Fruit fly (Drosophila melanogaster) whole organism, embryonic: Measurements from ENCODE around the gene Kah.
A peak's percentile ranks its signal among the peaks of the same experiment; 100 is the strongest.

Experiments used
- Atf3 ChIP-seq: fragments of 200-800 bp; sonication (Bioruptor generic); optimal IDR thresholded peaks from 3 replicates; lab custom pipeline; 2016; ENCODE audit warnings: missing biosample characterization, missing genetic modification characterization
- CG10147 ChIP-seq: fragments of 200-800 bp; sonication (Bioruptor generic); optimal IDR thresholded peaks from 2 replicates; lab custom pipeline; 2019; ENCODE audit warnings: missing biosample characterization, mild to moderate bottlenecking, missing genetic modification characterization, moderate library complexity
- CG10267 ChIP-seq: fragments of 200-800 bp; sonication (Bioruptor generic); optimal IDR thresholded peaks from 2 replicates; lab custom pipeline; 2018; ENCODE audit warnings: missing biosample characterization, mild to moderate bottlenecking, missing genetic modification characterization, moderate library complexity
- CG10274 ChIP-seq: fragments of 200-800 bp; sonication (Bioruptor generic); optimal IDR thresholded peaks from 3 replicates; lab custom pipeline; 2017; ENCODE audit warnings: missing biosample characterization, mild to moderate bottlenecking, missing genetic modification characterization
- CG10543 ChIP-seq: fragments of 200-800 bp; sonication (Bioruptor generic); optimal IDR thresholded peaks from 3 replicates; lab custom pipeline; 2017; ENCODE audit warnings: missing biosample characterization, mild to moderate bottlenecking, missing genetic modification characterization, moderate library complexity
- CG13123 ChIP-seq: fragments of 200-800 bp; sonication (Bioruptor generic); optimal IDR thresholded peaks from 2 replicates; lab custom pipeline; 2016; ENCODE audit warnings: missing biosample characterization, missing genetic modification characterization
- CG15269 ChIP-seq: fragments of 200-800 bp; sonication (Bioruptor generic); optimal IDR thresholded peaks from 2 replicates; lab custom pipeline; 2018; ENCODE audit warnings: missing biosample characterization, mild to moderate bottlenecking, missing genetic modification characterization, moderate library complexity
- CG15479 ChIP-seq: fragments of 200-800 bp; sonication (Bioruptor generic); optimal IDR thresholded peaks from 3 replicates; lab custom pipeline; 2019; ENCODE audit warnings: missing biosample characterization, mild to moderate bottlenecking, missing genetic modification characterization, moderate library complexity
- CG16863 ChIP-seq: fragments of 200-800 bp; sonication (Bioruptor generic); optimal IDR thresholded peaks from 3 replicates; lab custom pipeline; 2016; ENCODE audit warnings: missing biosample characterization, missing genetic modification characterization
- CG2199 ChIP-seq: fragments of 200-800 bp; sonication (Bioruptor generic); IDR thresholded peaks from 3 replicates; pipeline ENCODE4 v1.3.6; 2022; ENCODE audit warnings: missing biosample characterization, missing genetic modification characterization
- CG2202 ChIP-seq: fragments of 200-800 bp; sonication (Bioruptor generic); optimal IDR thresholded peaks from 2 replicates; lab custom pipeline; 2018; ENCODE audit warnings: missing biosample characterization, mild to moderate bottlenecking, missing genetic modification characterization
- CG4854 ChIP-seq: fragments of 200-800 bp; sonication (Bioruptor generic); optimal IDR thresholded peaks from 2 replicates; lab custom pipeline; 2016; ENCODE audit warnings: missing biosample characterization, missing genetic modification characterization, inconsistent platforms
- CG6272 ChIP-seq: fragments of 200-800 bp; sonication (Bioruptor generic); IDR thresholded peaks from 2 replicates; pipeline ENCODE4 v1.3.6; 2022; ENCODE audit warnings: missing biosample characterization, missing genetic modification characterization
- Dad ChIP-seq: fragments of 200-800 bp; sonication (Bioruptor generic); optimal IDR thresholded peaks from 3 replicates; lab custom pipeline; 2016; ENCODE audit warnings: missing biosample characterization, missing genetic modification characterization
- Dbx ChIP-seq: fragments of 200-800 bp; sonication (Bioruptor generic); IDR thresholded peaks from 3 replicates; pipeline ENCODE4 v1.3.6; 2022; ENCODE audit warnings: missing biosample characterization, missing genetic modification characterization
- Dfd ChIP-seq, 2 experiments: fragments of >200 bp; optimal IDR thresholded peaks; 2 replicates each; lab custom pipeline; 2017; ENCODE audit warnings: missing biosample characterization in 2 of 2, missing genetic modification characterization in 2 of 2
- Dip2 ChIP-seq: fragments of 200-800 bp; sonication (Bioruptor generic); IDR thresholded peaks from 2 replicates; pipeline ENCODE4 v1.3.6; 2022; ENCODE audit warnings: missing biosample characterization, missing genetic modification characterization
- Elba2 ChIP-seq: fragments of 200-800 bp; sonication (Bioruptor generic); optimal IDR thresholded peaks from 3 replicates; lab custom pipeline; 2016; ENCODE audit warnings: missing biosample characterization, missing genetic modification characterization
- GATAe ChIP-seq: fragments of 200-800 bp; sonication (Bioruptor generic); conservative IDR thresholded peaks from 2 replicates; pipeline ENCODE4 v1.3.6; 2022; ENCODE audit warnings: missing biosample characterization, missing genetic modification characterization
- HLH4C ChIP-seq: fragments of 200-800 bp; sonication (Bioruptor generic); IDR thresholded peaks from 3 replicates; pipeline ENCODE4 v1.3.6; 2022; ENCODE audit warnings: missing biosample characterization, missing genetic modification characterization; ENCODE audit not compliant: partially characterized antibody
- Hmx ChIP-seq: fragments of 200-800 bp; sonication (Bioruptor generic); optimal IDR thresholded peaks from 2 replicates; lab custom pipeline; 2016; ENCODE audit warnings: missing biosample characterization, missing genetic modification characterization
- Hsf ChIP-seq: fragments of 200-800 bp; sonication (Bioruptor generic); optimal IDR thresholded peaks from 3 replicates; lab custom pipeline; 2016; ENCODE audit warnings: missing biosample characterization, missing genetic modification characterization
- Lim3 ChIP-seq: fragments of 200-800 bp; sonication (Bioruptor generic); IDR thresholded peaks from 2 replicates; pipeline ENCODE4 v1.3.6; 2022; ENCODE audit warnings: missing biosample characterization, missing genetic modification characterization
- Meics ChIP-seq: fragments of 200-800 bp; sonication (Bioruptor generic); optimal IDR thresholded peaks from 2 replicates; lab custom pipeline; 2017; ENCODE audit warnings: missing biosample characterization, mild to moderate bottlenecking, missing genetic modification characterization
- Nf-YA ChIP-seq: fragments of 200-800 bp; sonication (Bioruptor generic); IDR thresholded peaks from 2 replicates; pipeline ENCODE4 v1.3.6; 2022; ENCODE audit warnings: missing biosample characterization, missing genetic modification characterization
- Pdp1 ChIP-seq, 2 experiments: fragments of 200-800 bp; sonication (Bioruptor generic); optimal IDR thresholded peaks; 3 replicates each; lab custom pipeline; 2016; ENCODE audit warnings: missing biosample characterization in 2 of 2, missing genetic modification characterization in 2 of 2, mild to moderate bottlenecking in 1 of 2, moderate library complexity in 1 of 2
- Ptx1 ChIP-seq: fragments of 200-800 bp; sonication (Bioruptor generic); IDR thresholded peaks from 2 replicates; pipeline ENCODE4 v1.3.6; 2022; ENCODE audit warnings: missing biosample characterization, missing genetic modification characterization
- Rx ChIP-seq: fragments of 200-800 bp; sonication (Bioruptor generic); IDR thresholded peaks from 2 replicates; pipeline ENCODE4 v1.3.6; 2022; ENCODE audit warnings: missing biosample characterization, missing genetic modification characterization
- Taf1 ChIP-seq: fragments of 200-800 bp; sonication (Bioruptor generic); IDR thresholded peaks from 2 replicates; pipeline ENCODE4 v1.3.6; 2022; ENCODE audit warnings: missing biosample characterization, missing genetic modification characterization
- ash1 ChIP-seq: fragments of 200-800 bp; sonication (Bioruptor generic); optimal IDR thresholded peaks from 2 replicates; lab custom pipeline; 2018; ENCODE audit warnings: missing biosample characterization, mild to moderate bottlenecking, missing genetic modification characterization
- br ChIP-seq: fragments of >200 bp; optimal IDR thresholded peaks from 2 replicates; lab custom pipeline; 2017
- chif ChIP-seq, 2 experiments: fragments of 200-800 bp; sonication (Bioruptor generic); optimal IDR thresholded peaks; 3 replicates each; lab custom pipeline; 2016; ENCODE audit warnings: missing biosample characterization in 2 of 2, missing genetic modification characterization in 2 of 2
- chn ChIP-seq: fragments of 200-800 bp; sonication (Bioruptor generic); optimal IDR thresholded peaks from 2 replicates; lab custom pipeline; 2016; ENCODE audit warnings: missing biosample characterization, missing genetic modification characterization
- exex ChIP-seq: fragments of 200-800 bp; sonication (Bioruptor generic); optimal IDR thresholded peaks from 4 replicates; lab custom pipeline; 2018; ENCODE audit warnings: missing biosample characterization, mild to moderate bottlenecking, missing genetic modification characterization, moderate library complexity
- fd96Cb ChIP-seq: fragments of 200-800 bp; sonication (Bioruptor generic); optimal IDR thresholded peaks from 2 replicates; lab custom pipeline; 2018; ENCODE audit warnings: missing biosample characterization, mild to moderate bottlenecking, missing genetic modification characterization, moderate library complexity
- ftz-f1 ChIP-seq: fragments of 200-800 bp; sonication (Bioruptor generic); optimal IDR thresholded peaks from 2 replicates; lab custom pipeline; 2016; ENCODE audit warnings: missing biosample characterization, missing genetic modification characterization
- gsb ChIP-seq: fragments of 200-800 bp; sonication (Bioruptor generic); IDR thresholded peaks from 2 replicates; pipeline ENCODE4 v1.3.6; 2022; ENCODE audit warnings: missing biosample characterization, missing genetic modification characterization
- lab ChIP-seq: fragments of 200-800 bp; sonication (Bioruptor generic); optimal IDR thresholded peaks from 3 replicates; lab custom pipeline; 2017; ENCODE audit warnings: missing biosample characterization, missing genetic modification characterization, mild to moderate bottlenecking, moderate library complexity, missing genetic modification reagents
- mld ChIP-seq: fragments of 200-800 bp; sonication (Bioruptor generic); IDR thresholded peaks from 3 replicates; pipeline ENCODE4 v1.3.6; 2022; ENCODE audit warnings: missing biosample characterization, missing genetic modification characterization; ENCODE audit not compliant: partially characterized antibody
- nerfin-2 ChIP-seq: fragments of 200-800 bp; sonication (Bioruptor generic); IDR thresholded peaks from 2 replicates; pipeline ENCODE4 v1.3.6; 2022; ENCODE audit warnings: missing biosample characterization, missing genetic modification characterization; ENCODE audit not compliant: partially characterized antibody
- prd ChIP-seq, 3 experiments: fragments of >200 bp in 2 of 3; fragments of 200-800 bp in 1 of 3; sonication (Bioruptor generic) in 1 of 3; optimal IDR thresholded peaks in 2 of 3; IDR thresholded peaks in 1 of 3; 2 replicates in 2 of 3; 3 replicates in 1 of 3; pipeline versions ENCODE4 v1.3.6 to Lab custom; 2017 to 2022; ENCODE audit warnings: missing biosample characterization in 1 of 3, missing genetic modification characterization in 1 of 3
- sc ChIP-seq, 3 experiments: fragments of >200 bp in 2 of 3; fragments of 200-800 bp in 1 of 3; sonication (Bioruptor generic) in 1 of 3; optimal IDR thresholded peaks; 2 replicates in 2 of 3; 3 replicates in 1 of 3; lab custom pipeline; 2017; ENCODE audit warnings: mild to moderate bottlenecking in 1 of 3, missing biosample characterization in 1 of 3, missing genetic modification characterization in 1 of 3, missing genetic modification reagents in 1 of 3
- scrt ChIP-seq: fragments of 200-800 bp; sonication (Bioruptor generic); optimal IDR thresholded peaks from 2 replicates; lab custom pipeline; 2018; ENCODE audit warnings: missing biosample characterization, mild to moderate bottlenecking, missing genetic modification characterization, moderate library complexity
- sima ChIP-seq: fragments of 200-800 bp; sonication (Bioruptor generic); optimal IDR thresholded peaks from 2 replicates; lab custom pipeline; 2016; ENCODE audit warnings: missing biosample characterization, missing genetic modification characterization
- so ChIP-seq: fragments of 200-800 bp; sonication (Bioruptor generic); IDR thresholded peaks from 3 replicates; pipeline ENCODE4 v1.3.6; 2022; ENCODE audit warnings: missing biosample characterization, missing genetic modification characterization
- tap ChIP-seq: fragments of 200-800 bp; optimal IDR thresholded peaks from 3 replicates; lab custom pipeline; 2019; ENCODE audit warnings: missing biosample characterization, mild to moderate bottlenecking, missing genetic modification characterization, moderate library complexity
- tll ChIP-seq, 2 experiments: fragments of 200-800 bp in 1 of 2; fragments of >200 bp in 1 of 2; sonication (Bioruptor generic) in 1 of 2; optimal IDR thresholded peaks; 2 replicates each; lab custom pipeline; 2017 to 2019; ENCODE audit warnings: missing biosample characterization in 2 of 2, missing genetic modification characterization in 2 of 2, mild to moderate bottlenecking in 1 of 2, moderate library complexity in 1 of 2

Gene Kah

dm6 chr3L:611639-612611 lies 22.9 kb upstream of the Kah start (continued):
- TF ChIP-seq tap (tag; lab: Kevin White, UChicago) (peak; percentile 47), Dip2 (GFP tag; lab: Robert Waterston, UW) (no peak), Atf3 (GFP tag; lab: Kevin White, UChicago) (no peak), Dad (GFP tag; lab: Kevin White, UChicago) (peak; percentile 47), Nf-YA (GFP tag; lab: Robert Waterston, UW) (peak; percentile 68), fd96Cb (tag; lab: Kevin White, UChicago) (peak; percentile 29), Dfd (GFP tag; optimal IDR thresholded peaks at IDR 0.05; lab: Kevin White, UChicago) (no peak), CG16863 (peak; percentile 39), prd (optimal IDR thresholded peaks at IDR 0.05; lab: Kevin White, UChicago) (no peak), prd (GFP tag; IDR thresholded peaks at IDR 0.05; lab: Robert Waterston, UW) (peak; percentile 75), CG10274 (GFP tag; lab: Kevin White, UChicago) (peak; percentile 61), chif (GFP tag; optimal IDR thresholded peaks at IDR 0.05; lab: Kevin White, UChicago) (peak in 1 of 2 experiments; percentile 21), Pdp1 (GFP tag; optimal IDR thresholded peaks at IDR 0.05; lab: Kevin White, UChicago) (peak; percentile 56 to 61), lab (GFP tag; lab: Kevin White, UChicago) (peak; percentile 89), sc (optimal IDR thresholded peaks at IDR 0.05; lab: Kevin White, UChicago) (no peak), sc (GFP tag; optimal IDR thresholded peaks at IDR 0.05; lab: Kevin White, UChicago) (peak; percentile 21), HLH4C (GFP tag; lab: Robert Waterston, UW) (no peak), CG13123 (GFP tag; lab: Kevin White, UChicago) (no peak), CG15269 (tag; lab: Kevin White, UChicago) (peak; percentile 85), CG2199 (GFP tag; lab: Robert Waterston, UW) (no peak), tll (GFP tag; optimal IDR thresholded peaks at IDR 0.05; lab: Kevin White, UChicago) (no peak), mld (no peak), Taf1 (GFP tag; lab: Robert Waterston, UW) (peak; percentile 48; the same call in 1 of the 2 replicates), CG10267 (peak; percentile 32), gsb (GFP tag; lab: Robert Waterston, UW) (peak; percentile 76), CG6272 (GFP tag; lab: Robert Waterston, UW) (peak; percentile 51), chn (GFP tag; lab: Kevin White, UChicago) (peak; percentile 22), Ptx1 (GFP tag; lab: Robert Waterston, UW) (peak; percentile 60; the same call in 1 of the 2 replicates), br (no peak), Lim3 (GFP tag; lab: Robert Waterston, UW) (no peak), Hsf (GFP tag; lab: Kevin White, UChicago) (peak; percentile 57), CG15479 (GFP tag; lab: Kevin White, UChicago) (peak; percentile 38), exex (peak; percentile 17), CG10147 (GFP tag; lab: Kevin White, UChicago) (peak; percentile 54), Rx (peak; percentile 77), sima (GFP tag; lab: Kevin White, UChicago) (no peak), Elba2 (GFP tag; lab: Kevin White, UChicago) (no peak), CG10543 (GFP tag; lab: Kevin White, UChicago) (peak; percentile 86), scrt (peak; percentile 66), nerfin-2 (no peak), Meics (peak; percentile 84), Hmx (GFP tag; lab: Kevin White, UChicago) (no peak), ash1 (GFP tag; lab: Kevin White, UChicago) (no peak), CG4854 (GFP tag; lab: Kevin White, UChicago) (peak; percentile 22), CG2202 (tag; lab: Kevin White, UChicago) (no peak), GATAe (peak; percentile 34; the same call in 1 of the 2 replicates), Dbx (peak; percentile 79), so (GFP tag; lab: Robert Waterston, UW) (peak; percentile 77), ftz-f1 (GFP tag; lab: Kevin White, UChicago) (peak; percentile 33)
